Worm (Caenorhabditis elegans) whole organism, L4 larva: Measurements from ENCODE around the gene F56D6.18.

Source experiments
- F10B5.3 ChIP-seq: sonication (generic microtip); optimal IDR thresholded peaks from 2 replicates; lab custom pipeline; 2016; ENCODE audit warnings: mild to moderate bottlenecking, missing genetic modification characterization, missing compliant biosample characterization
- F26F4.8 ChIP-seq: fragments of 200-800 bp; sonication (Bioruptor generic); conservative IDR thresholded peaks from 2 replicates; pipeline ENCODE4 v1.3.6; 2022; ENCODE audit warnings: missing genetic modification characterization, missing compliant biosample characterization
- F44E2.7 ChIP-seq: fragments of 200-800 bp; sonication (Bioruptor generic); IDR thresholded peaks from 2 replicates; pipeline ENCODE4 v2.1.2; 2022; ENCODE audit warnings: missing genetic modification characterization, missing compliant biosample characterization
- T20F7.1 ChIP-seq: fragments of 200-800 bp; sonication (Bioruptor generic); optimal IDR thresholded peaks from 2 replicates; lab custom pipeline; 2018; ENCODE audit warnings: mild to moderate bottlenecking, missing genetic modification characterization, missing compliant biosample characterization
- T26A8.4 ChIP-seq: fragments of 200-800 bp; sonication (Bioruptor generic); IDR thresholded peaks from 2 replicates; pipeline ENCODE4 v1.3.6; 2022; ENCODE audit warnings: missing genetic modification characterization, missing compliant biosample characterization
- Y48G9A.11 ChIP-seq: fragments of 200-800 bp; sonication (Bioruptor generic); IDR thresholded peaks from 2 replicates; pipeline ENCODE4 v1.3.6; 2022; ENCODE audit warnings: missing genetic modification reagents, missing genetic modification characterization, missing compliant biosample characterization
- Y75B8A.6 ChIP-seq: fragments of 200-800 bp; sonication (Bioruptor generic); IDR thresholded peaks from 2 replicates; pipeline ENCODE4 v1.3.6; 2022; ENCODE audit warnings: missing genetic modification reagents, missing genetic modification characterization, missing compliant biosample characterization
- ama-1 ChIP-seq: fragments of 150-350 bp; optimal IDR thresholded peaks from 2 replicates; lab custom pipeline; 2014; ENCODE audit warnings: inconsistent platforms, mixed read lengths
- ceh-28 ChIP-seq: fragments of 150-350 bp; optimal IDR thresholded peaks from 2 replicates; lab custom pipeline; 2014; ENCODE audit warnings: missing biosample characterization, missing genetic modification reagents, missing genetic modification characterization
- ceh-32 ChIP-seq: sonication (generic microtip); optimal IDR thresholded peaks from 2 replicates; lab custom pipeline; 2016; ENCODE audit warnings: mild to moderate bottlenecking, missing genetic modification characterization, missing compliant biosample characterization; ENCODE audit not compliant: poor library complexity
- cey-2 ChIP-seq: sonication (generic microtip); optimal IDR thresholded peaks from 3 replicates; lab custom pipeline; 2017; ENCODE audit warnings: missing genetic modification characterization, mild to moderate bottlenecking, missing compliant biosample characterization, antibody characterized with exemption, borderline replicate concordance; ENCODE audit not compliant: insufficient read depth
- ctbp-1 ChIP-seq: fragments of 200-800 bp; sonication (Bioruptor generic); IDR thresholded peaks from 2 replicates; pipeline ENCODE4 v1.3.6; 2022; ENCODE audit warnings: missing genetic modification reagents, missing genetic modification characterization, missing compliant biosample characterization
- daf-16 ChIP-seq, 3 experiments: sonication (generic microtip); optimal IDR thresholded peaks; 2 replicates each; lab custom pipeline; 2016 to 2017; ENCODE audit warnings: missing genetic modification characterization in 3 of 3, missing genetic modification reagents in 3 of 3, mild to moderate bottlenecking in 2 of 3, missing compliant biosample characterization in 2 of 3, missing biosample characterization in 1 of 3, moderate library complexity in 1 of 3
- daf-8 ChIP-seq: fragments of 200-800 bp; sonication (Bioruptor generic); IDR thresholded peaks from 2 replicates; pipeline ENCODE4 v1.3.6; 2022; ENCODE audit warnings: missing genetic modification characterization, missing compliant biosample characterization
- dmd-6 ChIP-seq: fragments of 200-800 bp; sonication (Bioruptor generic); IDR thresholded peaks from 2 replicates; pipeline ENCODE4 v1.3.6; 2022; ENCODE audit warnings: missing genetic modification reagents, missing genetic modification characterization, missing compliant biosample characterization
- dpl-1 ChIP-seq: fragments of 150-350 bp; optimal IDR thresholded peaks from 2 replicates; lab custom pipeline; 2014; ENCODE audit warnings: missing biosample characterization, missing genetic modification reagents, missing genetic modification characterization
- dve-1 ChIP-seq: sonication (generic microtip); optimal IDR thresholded peaks from 2 replicates; lab custom pipeline; 2017; ENCODE audit warnings: antibody characterized with exemption, mild to moderate bottlenecking, missing genetic modification characterization, missing compliant biosample characterization; ENCODE audit not compliant: insufficient read depth
- fkh-10 ChIP-seq: fragments of 150-350 bp; optimal IDR thresholded peaks from 2 replicates; lab custom pipeline; 2014; ENCODE audit warnings: missing biosample characterization, missing genetic modification reagents, missing genetic modification characterization
- hif-1 ChIP-seq, 2 experiments: sonication (generic microtip); optimal IDR thresholded peaks; 2 replicates each; lab custom pipeline; 2016 to 2017; ENCODE audit warnings: missing compliant biosample characterization in 2 of 2, missing genetic modification characterization in 2 of 2, missing genetic modification reagents in 2 of 2, missing genotype in 2 of 2, mild to moderate bottlenecking in 1 of 2
- hlh-11 ChIP-seq: fragments of 200-800 bp; sonication (Bioruptor generic); optimal IDR thresholded peaks from 2 replicates; lab custom pipeline; 2018; ENCODE audit warnings: mild to moderate bottlenecking, missing genetic modification characterization, missing compliant biosample characterization
- hlh-30 ChIP-seq: sonication (generic microtip); optimal IDR thresholded peaks from 2 replicates; lab custom pipeline; 2017; ENCODE audit warnings: antibody characterized with exemption, mild to moderate bottlenecking, missing genetic modification characterization, missing compliant biosample characterization; ENCODE audit not compliant: insufficient read depth
- jun-1 ChIP-seq: fragments of 150-350 bp; optimal IDR thresholded peaks from 2 replicates; lab custom pipeline; 2014; ENCODE audit warnings: missing biosample characterization, missing genetic modification reagents, missing genetic modification characterization
- lim-7 ChIP-seq: fragments of 200-800 bp; sonication (Bioruptor generic); IDR thresholded peaks from 2 replicates; pipeline ENCODE4 v1.3.6; 2022; ENCODE audit warnings: missing genetic modification characterization, missing compliant biosample characterization
- lin-38 ChIP-seq: fragments of 200-800 bp; sonication (Bioruptor generic); IDR thresholded peaks from 2 replicates; pipeline ENCODE4 v1.3.6; 2022; ENCODE audit warnings: missing genetic modification reagents, missing genetic modification characterization, missing compliant biosample characterization
- lsy-2 ChIP-seq, 2 experiments: fragments of 150-350 bp in 1 of 2; sonication (generic microtip) in 1 of 2; optimal IDR thresholded peaks; 2 replicates each; lab custom pipeline; 2014 to 2017; ENCODE audit warnings: missing biosample characterization in 2 of 2, missing genetic modification characterization in 2 of 2
- madf-5 ChIP-seq, 2 experiments: fragments of 200-800 bp; sonication (Bioruptor generic); IDR thresholded peaks; 2 replicates each; pipeline ENCODE4 v1.3.6; 2022; ENCODE audit warnings: missing compliant biosample characterization in 2 of 2, missing genetic modification characterization in 2 of 2
- mdt-29 ChIP-seq: fragments of 200-800 bp; sonication (Bioruptor generic); IDR thresholded peaks from 2 replicates; pipeline ENCODE4 v1.3.6; 2022; ENCODE audit warnings: missing genetic modification reagents, missing genetic modification characterization, missing compliant biosample characterization
- mes-2 ChIP-seq: sonication (generic microtip); optimal IDR thresholded peaks from 2 replicates; lab custom pipeline; 2016; ENCODE audit warnings: missing genotype, mild to moderate bottlenecking, missing genetic modification characterization, missing compliant biosample characterization; ENCODE audit not compliant: poor library complexity, severe bottlenecking
- mxl-2 ChIP-seq: fragments of 200-800 bp; sonication (Bioruptor generic); conservative IDR thresholded peaks from 2 replicates; pipeline ENCODE4 v1.3.6; 2022; ENCODE audit warnings: missing genetic modification reagents, missing genetic modification characterization, missing compliant biosample characterization
- nhr-10 ChIP-seq: fragments of 150-350 bp; optimal IDR thresholded peaks from 2 replicates; lab custom pipeline; 2014; ENCODE audit warnings: missing biosample characterization, missing genetic modification characterization
- nhr-102 ChIP-seq: sonication (generic microtip); optimal IDR thresholded peaks from 2 replicates; lab custom pipeline; 2016; ENCODE audit warnings: mild to moderate bottlenecking, missing genetic modification characterization, moderate library complexity, missing compliant biosample characterization
- nhr-11 ChIP-seq: fragments of 150-350 bp; optimal IDR thresholded peaks from 2 replicates; lab custom pipeline; 2014; ENCODE audit warnings: missing biosample characterization, missing genetic modification characterization
- nhr-111 ChIP-seq: fragments of 200-800 bp; sonication (Bioruptor generic); optimal IDR thresholded peaks from 2 replicates; lab custom pipeline; 2018; ENCODE audit warnings: mild to moderate bottlenecking, missing genetic modification characterization, missing compliant biosample characterization
- nhr-25 ChIP-seq: sonication (generic microtip); optimal IDR thresholded peaks from 2 replicates; lab custom pipeline; 2017; ENCODE audit warnings: missing genetic modification characterization, mild to moderate bottlenecking, missing compliant biosample characterization, antibody characterized with exemption, moderate library complexity, borderline replicate concordance; ENCODE audit not compliant: insufficient read depth
- nhr-42 ChIP-seq: fragments of 200-800 bp; sonication (Bioruptor generic); IDR thresholded peaks from 2 replicates; pipeline ENCODE4 v1.3.6; 2022; ENCODE audit warnings: missing genetic modification characterization, missing compliant biosample characterization
- nhr-77 ChIP-seq: fragments of 150-350 bp; optimal IDR thresholded peaks from 2 replicates; lab custom pipeline; 2014; ENCODE audit warnings: missing biosample characterization, missing genetic modification characterization
- rbr-2 ChIP-seq: sonication (generic microtip); optimal IDR thresholded peaks from 2 replicates; lab custom pipeline; 2016; ENCODE audit warnings: missing genotype, missing genetic modification characterization, missing compliant biosample characterization
- skn-1 ChIP-seq: fragments of 150-350 bp; optimal IDR thresholded peaks from 2 replicates; lab custom pipeline; 2014; ENCODE audit warnings: missing biosample characterization, missing genetic modification characterization
- snpc-1.2 ChIP-seq: fragments of 200-800 bp; sonication (Bioruptor generic); IDR thresholded peaks from 2 replicates; pipeline ENCODE4 v1.3.6; 2022; ENCODE audit warnings: missing genetic modification reagents, missing genetic modification characterization, missing compliant biosample characterization
- spr-1 ChIP-seq: sonication (generic microtip); optimal IDR thresholded peaks from 2 replicates; lab custom pipeline; 2016; ENCODE audit warnings: mild to moderate bottlenecking, missing genetic modification characterization, missing compliant biosample characterization
- unc-39 ChIP-seq: sonication (generic microtip); optimal IDR thresholded peaks from 2 replicates; lab custom pipeline; 2017; ENCODE audit warnings: missing biosample characterization, missing genetic modification characterization
- vab-7 ChIP-seq: fragments of 200-800 bp; sonication (Bioruptor generic); IDR thresholded peaks from 2 replicates; pipeline ENCODE4 v1.3.6; 2022; ENCODE audit warnings: missing genetic modification reagents, missing genetic modification characterization, missing compliant biosample characterization
- zag-1 ChIP-seq: fragments of 150-350 bp; optimal IDR thresholded peaks from 2 replicates; lab custom pipeline; 2014; ENCODE audit warnings: missing biosample characterization, missing genetic modification characterization
- zip-11 ChIP-seq: fragments of 200-800 bp; sonication (Bioruptor generic); IDR thresholded peaks from 2 replicates; pipeline ENCODE4 v1.3.6; 2022; ENCODE audit warnings: missing genetic modification characterization, missing compliant biosample characterization
- zip-2 ChIP-seq: fragments of 150-350 bp; optimal IDR thresholded peaks from 2 replicates; lab custom pipeline; 2014; ENCODE audit warnings: missing biosample characterization, missing genetic modification characterization
- ztf-7 ChIP-seq: fragments of 150-350 bp; optimal IDR thresholded peaks from 2 replicates; lab custom pipeline; 2014; ENCODE audit warnings: missing biosample characterization, missing genetic modification characterization

The F56D6.18 gene

DNA sequence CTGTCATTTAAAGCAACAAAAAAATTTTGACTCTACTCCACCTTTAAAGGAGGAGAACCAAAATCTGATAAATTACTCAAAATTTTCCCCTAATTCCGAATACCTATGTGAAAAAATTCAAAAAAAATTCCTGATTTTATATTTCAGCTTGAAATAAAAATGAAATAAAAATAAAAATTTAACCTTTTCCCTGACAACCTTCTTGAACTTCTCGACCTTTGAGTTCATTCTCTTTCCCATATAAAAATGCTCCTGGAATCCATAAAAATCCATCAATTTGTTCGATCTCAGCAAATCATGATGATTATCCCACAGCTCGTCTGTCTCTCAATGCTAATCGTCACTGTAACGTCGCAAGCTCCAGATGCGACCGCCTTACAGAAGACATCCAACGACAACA is 8.8 kb downstream of the F56D6.18 start, which contains the start of gene F56D6.6:
F56D6.6 (plus strand) TSS at position 301 of the 400 bp plus-strand sequence.
- TF ChIP-seq cey-2 (tag; lab: Kevin White, UChicago) (no peak), unc-39 (tag; lab: Kevin White, UChicago) (no peak), dpl-1 (GFP tag; lab: Kevin White, UChicago) (no peak), vab-7 (GFP tag; lab: Robert Waterston, UW) (no peak), dmd-6 (GFP tag; lab: Robert Waterston, UW) (no peak), ztf-7 (tag; lab: Kevin White, UChicago) (no peak), zag-1 (no peak), spr-1 (tag; lab: Kevin White, UChicago) (no peak), nhr-11 (no peak), snpc-1.2 (GFP tag; lab: Robert Waterston, UW) (no peak), F10B5.3 (tag; lab: Kevin White, UChicago) (no peak), nhr-102 (no peak), T20F7.1 (GFP tag; lab: Kevin White, UChicago) (no peak), nhr-111 (GFP tag; lab: Kevin White, UChicago) (no peak), zip-11 (GFP tag; lab: Robert Waterston, UW) (no peak), skn-1 (tag; lab: Kevin White, UChicago) (no peak), dve-1 (tag; lab: Kevin White, UChicago) (no peak), mdt-29 (GFP tag; lab: Robert Waterston, UW) (no peak)

DNA sequence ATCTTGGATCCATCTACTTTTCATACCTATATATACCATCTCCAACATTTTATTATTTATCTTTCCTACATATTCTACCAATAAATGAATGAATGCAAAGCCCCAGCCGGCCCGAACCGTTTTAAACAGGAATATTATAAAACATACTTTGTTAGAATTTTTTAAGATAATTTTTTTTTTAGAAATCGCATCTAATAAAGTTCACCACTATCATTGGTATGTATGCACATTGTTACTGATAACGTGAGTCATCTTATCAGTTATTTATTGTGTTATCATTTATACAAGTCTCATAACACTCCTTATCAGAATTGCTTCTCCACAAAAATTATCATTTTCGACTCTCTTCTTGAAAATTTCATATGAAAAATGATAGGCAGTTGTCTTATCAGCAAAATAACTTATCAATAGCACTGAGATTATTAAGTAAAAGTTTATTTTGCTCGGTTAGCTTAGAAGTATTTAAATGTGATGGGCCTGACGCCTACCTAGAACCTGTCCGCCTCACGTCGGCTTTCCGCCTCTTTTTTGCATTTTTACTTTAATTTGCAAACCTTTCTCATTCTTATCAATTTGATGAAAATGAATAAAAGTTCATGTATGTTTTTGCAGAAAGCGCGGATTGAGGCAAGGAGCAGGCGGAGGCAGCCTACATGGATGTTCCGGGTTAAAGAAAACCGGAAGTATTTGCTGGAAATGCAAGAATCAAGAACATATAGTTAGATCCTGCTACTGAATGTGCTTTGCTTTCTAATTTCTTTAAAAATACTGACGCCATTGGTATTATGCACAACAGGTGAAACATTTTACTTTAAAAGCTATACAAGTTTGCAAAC is 11.8 kb downstream of the F56D6.18 start, which contains the start of gene srz-62:
srz-62 (plus strand) TSS at position 786 of the 836 bp plus-strand sequence.
- TF ChIP-seq hif-1 (tag; optimal IDR thresholded peaks at IDR 0.05; lab: Kevin White, UChicago) (no peak), spr-1 (tag; lab: Kevin White, UChicago) (no peak), unc-39 (tag; lab: Kevin White, UChicago) (no peak), hlh-11 (tag; lab: Kevin White, UChicago) (peak; percentile 86), F44E2.7 (GFP tag; lab: Robert Waterston, UW) (no peak), mdt-29 (GFP tag; lab: Robert Waterston, UW) (no peak), mxl-2 (GFP tag; lab: Robert Waterston, UW) (no peak), rbr-2 (no peak), nhr-25 (tag; lab: Kevin White, UChicago) (no peak), madf-5 (GFP tag; IDR thresholded peaks at IDR 0.05; lab: Robert Waterston, UW) (no peak), lin-38 (no peak), jun-1 (peak; percentile 80), lim-7 (GFP tag; lab: Robert Waterston, UW) (no peak), ceh-28 (tag; lab: Kevin White, UChicago) (no peak), nhr-10 (no peak), Y75B8A.6 (GFP tag; lab: Robert Waterston, UW) (no peak), Y48G9A.11 (GFP tag; lab: Robert Waterston, UW) (no peak), nhr-77 (tag; lab: Kevin White, UChicago) (peak; percentile 99), vab-7 (GFP tag; lab: Robert Waterston, UW) (no peak), lsy-2 (tag; optimal IDR thresholded peaks at IDR 0.05; lab: Kevin White, UChicago) (no peak), dpl-1 (GFP tag; lab: Kevin White, UChicago) (no peak), hlh-30 (no peak), nhr-102 (no peak), ama-1 (lab: Kevin White, UChicago) (no peak), daf-8 (no peak), nhr-42 (GFP tag; lab: Robert Waterston, UW) (no peak), mes-2 (tag; lab: Kevin White, UChicago) (no peak), T26A8.4 (GFP tag; lab: Robert Waterston, UW) (no peak), F26F4.8 (GFP tag; lab: Robert Waterston, UW) (no peak), fkh-10 (GFP tag; lab: Kevin White, UChicago) (no peak), ztf-7 (tag; lab: Kevin White, UChicago) (no peak), zip-2 (tag; lab: Kevin White, UChicago) (no peak), ceh-32 (tag; lab: Kevin White, UChicago) (no peak), daf-16 (GFP tag; optimal IDR thresholded peaks at IDR 0.05; lab: Kevin White, UChicago) (peak in 1 of 2 experiments; percentile 76), daf-16 (tag; optimal IDR thresholded peaks at IDR 0.05; lab: Kevin White, UChicago) (peak; percentile 97), ctbp-1 (no peak)
